Fruit fly (Drosophila melanogaster): ENCODE measurements around the gene fmt.
"Not testable (repeated sequence)": the region's sequence is repeated elsewhere in the genome, so short reads cannot be mapped to it uniquely, and the experiment has no call there.

Gene fmt

DNA sequence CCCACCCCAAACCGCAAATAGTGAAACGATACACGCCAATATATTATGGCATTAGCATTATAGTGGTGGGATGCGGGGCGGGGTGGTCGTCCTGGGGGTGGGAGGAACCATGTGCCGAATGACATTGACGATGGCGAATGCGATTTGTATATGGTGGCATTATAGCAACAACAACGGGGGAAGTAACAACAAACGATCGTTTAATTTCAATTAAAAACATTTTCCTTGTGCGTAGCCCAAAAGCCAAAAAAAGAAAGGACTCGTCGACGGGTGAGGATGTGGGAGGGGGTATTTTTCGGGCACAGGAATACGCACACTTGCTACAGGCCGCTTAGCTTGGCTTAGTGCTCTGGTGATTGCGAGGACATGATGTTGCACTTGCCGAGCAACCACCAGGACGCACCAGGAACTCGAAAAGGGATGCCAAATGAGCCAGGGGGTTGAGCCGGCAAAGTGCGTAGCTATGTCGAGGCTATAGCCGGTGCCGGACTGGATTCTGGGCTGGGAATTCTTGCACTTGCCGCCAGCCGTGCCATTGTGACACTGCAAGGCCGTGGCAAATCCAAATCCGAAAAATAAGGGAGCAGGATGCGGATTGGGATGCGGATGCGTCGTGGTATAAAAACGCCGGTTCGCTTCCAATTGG lies 11.1 kb downstream of the fmt start, which contains the start of gene Prdm13:
Gene Prdm13 (plus strand): TSS at position 645 of the 646 bp plus-strand sequence.
- TF ChIP-seq CG17801 (GFP tag; optimal IDR thresholded peaks at IDR 0.05; ENCODE audit: partially characterized antibody) = no peak

DNA sequence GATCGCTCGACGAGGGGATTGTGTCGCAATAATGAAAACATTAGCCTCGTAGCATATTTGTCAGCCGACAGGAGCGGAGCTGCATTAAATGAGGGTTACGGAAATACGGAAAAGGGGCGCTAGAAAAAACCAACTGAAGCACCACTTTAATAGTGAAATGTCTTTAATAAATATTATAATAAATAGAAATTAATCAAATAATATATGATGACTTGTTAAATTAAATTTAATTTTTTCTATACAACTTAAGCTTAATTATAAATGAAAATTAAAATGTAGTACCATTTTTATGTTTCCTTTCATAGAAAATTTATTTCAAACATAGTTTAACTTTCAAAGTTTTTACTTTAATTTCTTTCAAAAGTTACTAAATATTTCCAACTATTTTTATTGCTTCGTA lies 11.7 kb downstream of the fmt start:
- no peak for TF ChIP-seq CG17801 (GFP tag; optimal IDR thresholded peaks at IDR 0.05; ENCODE audit: partially characterized antibody)

dm6 chr3L:6160514-6160913 lies 13.2 kb downstream of the fmt start, which contains the start of gene Cpr65Az:
Cpr65Az (plus strand) TSS chr3L:6160814.
- TF ChIP-seq CG17801 (GFP tag; optimal IDR thresholded peaks at IDR 0.05; ENCODE audit: partially characterized antibody) = no peak

dm6 chr3L:6159863-6160262 lies 13.8 kb downstream of the fmt start:
- TF ChIP-seq CG17801 (GFP tag; optimal IDR thresholded peaks at IDR 0.05; ENCODE audit: partially characterized antibody) = no peak

DNA sequence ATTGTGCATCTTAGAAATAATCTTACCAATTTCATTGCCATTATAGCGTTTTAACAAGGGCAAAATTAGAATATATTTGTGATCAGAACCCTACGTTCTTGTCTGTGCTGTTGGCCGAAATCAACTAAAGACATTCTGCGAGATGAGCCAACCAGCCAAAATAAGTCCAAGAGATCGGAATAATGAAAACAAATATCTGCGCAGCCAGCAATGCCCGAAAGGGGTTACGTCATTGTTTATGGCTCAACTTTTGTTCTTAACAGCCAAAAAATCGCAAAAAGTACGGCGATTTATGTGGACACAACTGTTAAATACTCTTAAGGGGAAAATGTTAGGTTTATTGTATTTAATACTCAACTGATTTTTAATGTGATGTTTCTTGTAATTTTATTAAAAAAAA lies 15.2 kb downstream of the fmt start, which contains the start of gene Cpr65Ay:
Gene Cpr65Ay (minus strand): TSS at position 101 of the 400 bp plus-strand sequence.
- TF ChIP-seq CG17801 (GFP tag; optimal IDR thresholded peaks at IDR 0.05; ENCODE audit: partially characterized antibody) = no peak

DNA sequence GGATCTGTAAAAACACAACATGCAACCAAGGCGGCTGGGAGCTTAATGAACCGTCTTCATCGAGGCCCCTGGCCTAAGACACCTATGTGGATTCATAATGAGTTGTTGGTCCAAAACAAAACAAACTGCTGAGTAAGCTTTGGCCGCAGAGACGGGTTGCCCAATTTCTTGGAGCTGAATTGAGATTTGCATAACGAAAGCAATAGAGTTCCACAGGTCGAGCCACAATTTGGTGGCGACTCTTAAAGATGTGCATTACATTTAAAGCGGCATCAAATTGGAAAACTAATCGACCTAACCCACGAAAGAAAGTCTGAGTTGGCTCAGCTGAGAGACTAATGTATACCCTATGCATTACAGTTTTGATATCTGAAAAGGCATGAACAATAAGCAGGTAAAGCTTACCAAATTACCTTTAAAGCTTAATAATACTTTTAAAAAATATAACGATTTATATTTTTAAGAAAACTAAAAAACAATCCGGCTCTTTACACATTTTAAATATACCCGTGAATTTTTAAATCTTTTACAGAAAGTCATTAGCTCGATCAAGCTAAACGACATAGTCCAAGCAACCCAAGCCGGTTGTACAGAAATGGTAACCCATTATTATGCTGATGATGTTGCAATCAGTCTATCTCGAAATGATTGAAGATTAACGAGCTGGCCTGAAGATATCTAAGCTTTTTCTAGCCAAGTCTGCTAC lies 16.2 kb downstream of the fmt start, which contains the start of gene CG13297:
Gene CG13297 (minus strand): TSS at position 51 of the 706 bp plus-strand sequence.
- TF ChIP-seq CG17801 (GFP tag; optimal IDR thresholded peaks at IDR 0.05; ENCODE audit: partially characterized antibody) = no peak

- no peak for TF ChIP-seq CG17801 (GFP tag; optimal IDR thresholded peaks at IDR 0.05; ENCODE audit: partially characterized antibody)
These were observed 18.7 kb downstream of the fmt start for dm6 chr3L:6154951-6155394.

DNA sequence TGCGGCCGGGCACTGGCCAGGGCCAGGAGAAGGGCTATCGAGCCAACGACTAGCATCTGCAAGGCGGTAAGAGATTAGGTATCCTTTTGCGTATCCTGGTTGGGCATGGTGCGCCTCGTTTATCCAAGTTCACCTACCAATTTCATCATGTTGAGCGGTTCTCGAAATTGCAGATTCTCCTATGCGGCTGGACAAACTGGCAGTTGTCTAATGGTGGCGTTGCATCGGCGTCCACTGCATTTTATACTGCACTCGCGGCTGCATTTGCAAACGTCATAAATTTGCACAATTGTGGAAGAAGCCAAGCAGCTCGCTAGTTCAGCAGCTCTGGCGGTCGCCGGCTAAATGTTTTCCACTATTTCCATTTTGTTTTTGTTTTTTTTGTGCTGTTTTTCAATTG lies 21.1 kb downstream of the fmt start, which contains the start of gene Acp65Aa:
Gene Acp65Aa (minus strand): TSS at position 215 of the 400 bp plus-strand sequence.
- no peak for TF ChIP-seq CG17801 (GFP tag; optimal IDR thresholded peaks at IDR 0.05; ENCODE audit: partially characterized antibody)

DNA sequence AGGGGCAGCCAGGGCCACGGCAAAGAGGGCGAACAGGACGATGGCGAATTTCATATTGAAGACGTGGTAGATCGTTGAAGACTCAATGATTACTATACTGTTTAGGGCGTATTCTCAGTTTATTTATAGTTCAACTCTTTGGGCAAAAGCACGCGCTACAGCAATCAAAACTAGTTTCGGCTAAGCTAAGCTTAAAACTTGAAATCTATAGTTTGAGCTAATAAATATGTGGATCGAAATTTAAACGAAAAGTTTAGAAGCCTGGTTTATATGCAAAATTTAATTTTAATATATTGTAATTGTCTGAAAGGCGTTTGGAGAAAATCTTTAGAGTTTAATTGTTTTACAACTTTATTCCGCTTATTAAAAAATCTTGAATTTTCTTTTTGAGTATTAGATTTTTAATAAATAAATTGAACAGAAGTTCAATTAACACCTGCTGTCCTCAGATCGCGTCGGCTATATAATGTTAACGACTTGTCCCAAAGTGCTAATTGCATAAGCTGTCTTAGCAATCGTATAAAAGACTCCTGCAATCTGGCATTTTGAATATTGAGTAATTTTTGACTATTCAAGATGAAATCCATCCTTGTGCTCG lies 22.8 kb downstream of the fmt start, which contains the start of the genes Cpr65Ax2 and Lcp65Aa:
Gene Cpr65Ax2 (minus strand): TSS at position 101 of the 598 bp plus-strand sequence.
Gene Lcp65Aa (plus strand): TSS at position 548 of the 598 bp plus-strand sequence.
- not testable (repeated sequence) for TF ChIP-seq CG17801 (GFP tag; optimal IDR thresholded peaks at IDR 0.05; ENCODE audit: partially characterized antibody)

DNA sequence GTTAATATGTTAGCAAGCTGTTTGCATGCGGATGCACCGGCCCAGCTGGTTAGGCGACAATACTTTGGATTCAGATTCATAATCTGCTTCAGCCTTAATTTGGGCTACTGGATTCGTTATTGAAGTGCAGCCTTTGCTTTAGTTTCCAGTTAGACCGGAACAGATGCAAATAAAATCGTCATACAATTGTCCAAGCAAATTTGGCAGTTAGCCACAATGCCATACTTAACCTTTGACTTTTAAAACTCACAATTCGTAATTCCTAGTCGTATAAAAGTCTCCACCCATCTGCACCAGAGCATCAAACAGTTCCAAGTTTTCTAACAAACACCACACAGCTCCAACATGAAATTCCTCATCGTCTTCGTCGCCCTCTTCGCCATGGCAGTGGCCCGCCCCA lies 24.4 kb downstream of the fmt start, which contains the start of gene Lcp65Ab1:
Gene Lcp65Ab1 (plus strand): TSS at position 301 of the 400 bp plus-strand sequence.
- not testable (repeated sequence) for TF ChIP-seq CG17801 (GFP tag; optimal IDR thresholded peaks at IDR 0.05; ENCODE audit: partially characterized antibody)

dm6 chr3L:6147887-6148286 lies 25.8 kb downstream of the fmt start, which contains the start of gene Cpr65Ax1:
Cpr65Ax1 (minus strand) TSS chr3L:6147987.
- not testable (repeated sequence) for TF ChIP-seq CG17801 (GFP tag; optimal IDR thresholded peaks at IDR 0.05; ENCODE audit: partially characterized antibody)

dm6 chr3L:6146374-6146773 lies 27.3 kb downstream of the fmt start, which contains the start of gene Lcp65Ab2:
Lcp65Ab2 (plus strand) TSS chr3L:6146674.
- not testable (repeated sequence) for TF ChIP-seq CG17801 (GFP tag; optimal IDR thresholded peaks at IDR 0.05; ENCODE audit: partially characterized antibody)

dm6 chr3L:6144769-6145220 lies 28.9 kb downstream of the fmt start, which contains the start of gene Lcp65Ac:
Lcp65Ac (plus strand) TSS chr3L:6144819.
- no peak for TF ChIP-seq CG17801 (GFP tag; optimal IDR thresholded peaks at IDR 0.05; ENCODE audit: partially characterized antibody)

dm6 chr3L:6143188-6143755 lies 30.4 kb downstream of the fmt start, which contains the start of gene Lcp65Ad:
Lcp65Ad (plus strand) TSS chr3L:6143395.
- no peak for TF ChIP-seq CG17801 (GFP tag; optimal IDR thresholded peaks at IDR 0.05; ENCODE audit: partially characterized antibody)

All from ovary, adult (tissue).